In the genomic region with DNA sequence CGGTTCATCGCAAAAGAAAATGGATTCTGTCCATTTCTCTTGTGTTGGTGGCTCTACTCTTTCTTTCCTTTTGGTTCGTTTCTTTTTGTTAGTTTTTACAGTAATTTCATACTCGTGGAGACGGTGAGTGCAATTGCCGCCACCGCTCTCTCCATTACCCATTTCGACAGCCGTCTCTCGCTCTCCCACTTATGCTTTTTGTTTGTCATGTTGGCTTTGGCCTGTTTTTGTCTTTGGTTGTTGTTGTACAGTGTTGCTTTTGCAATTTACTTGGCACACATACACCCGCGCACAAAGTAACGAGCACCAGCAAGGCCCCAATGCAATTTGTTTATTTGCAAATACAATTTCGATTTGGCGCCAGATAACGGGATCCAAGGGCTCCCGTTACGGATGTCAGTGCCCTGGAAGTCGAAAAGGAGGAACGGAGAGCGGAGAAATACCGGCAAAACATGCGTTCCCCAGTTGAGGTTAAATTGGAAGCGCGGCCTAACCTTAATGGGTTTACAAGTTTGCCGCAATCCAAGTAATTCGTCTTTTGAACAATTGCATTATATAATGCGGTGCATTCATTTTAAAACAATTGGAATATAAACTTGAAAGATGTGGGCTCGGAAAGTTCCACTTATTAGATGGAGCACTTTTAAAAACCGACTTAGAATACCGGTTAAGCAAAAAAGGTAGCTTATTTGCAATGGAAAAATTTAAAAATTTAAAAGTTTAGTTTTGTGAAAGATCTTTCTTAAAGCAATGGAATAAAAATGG, we compare ENCODE assay signal across 4 fruit fly cellular contexts.
TF ChIP-seq lines count a peak whose summit lies in the region.

No protein-coding gene starts in this region.

TF ChIP-seq in whole organism, adult, 20 proteins besides CTCF, POLR2A, EP300 and RAD21 (continued from another document):
- TF ChIP-seq pad (GFP tag; optimal IDR thresholded peaks at IDR 0.05; lab: Kevin White, UChicago) (peak; percentile 81), CG7101 (tag; optimal IDR thresholded peaks at IDR 0.05; lab: Kevin White, UChicago) (no peak), CG12768 (GFP tag; optimal IDR thresholded peaks at IDR 0.05; lab: Kevin White, UChicago) (no peak), CG5204 (GFP tag; optimal IDR thresholded peaks at IDR 0.05; lab: Kevin White, UChicago) (no peak)
TF ChIP-seq in whole organism, adult: peak in this region for 7.

TF ChIP-seq in whole organism, embryonic, 481 proteins besides CTCF, POLR2A, EP300 and RAD21 (continued from another document and continues in another):
- TF ChIP-seq CG4360 (GFP tag; IDR thresholded peaks at IDR 0.05; lab: Robert Waterston, UW): peak; percentile 68
- TF ChIP-seq CG10431 (GFP tag; optimal IDR thresholded peaks at IDR 0.05; lab: Kevin White, UChicago): no peak
- no peak for TF ChIP-seq Kr (GFP tag; optimal IDR thresholded peaks at IDR 0.05; lab: Kevin White, UChicago)
- no peak for TF ChIP-seq jing (GFP tag; optimal IDR thresholded peaks at IDR 0.05; lab: Kevin White, UChicago)
- no peak for TF ChIP-seq ranshi (GFP tag; IDR thresholded peaks at IDR 0.05; lab: Robert Waterston, UW)
- TF ChIP-seq CG10209 (GFP tag; optimal IDR thresholded peaks at IDR 0.05; lab: Kevin White, UChicago): no peak
- TF ChIP-seq CG12236 (GFP tag; optimal IDR thresholded peaks at IDR 0.05; lab: Kevin White, UChicago): no peak
- TF ChIP-seq klu (GFP tag; IDR thresholded peaks at IDR 0.05; lab: Robert Waterston, UW): no peak
- TF ChIP-seq CG6689 (GFP tag; IDR thresholded peaks at IDR 0.05; lab: Robert Waterston, UW): no peak
- no peak for TF ChIP-seq vvl (GFP tag; IDR thresholded peaks at IDR 0.05; lab: Robert Waterston, UW)
- TF ChIP-seq Gug (GFP tag; IDR thresholded peaks at IDR 0.05; lab: Robert Waterston, UW): no peak
- TF ChIP-seq exex (tag; optimal IDR thresholded peaks at IDR 0.05; lab: Kevin White, UChicago): no peak
- peak; percentile 43 for TF ChIP-seq ATbp (GFP tag; optimal IDR thresholded peaks at IDR 0.05; lab: Kevin White, UChicago)
- TF ChIP-seq CG6254 (GFP tag; optimal IDR thresholded peaks at IDR 0.05; lab: Kevin White, UChicago): no peak
- no peak for TF ChIP-seq peb (GFP tag; IDR thresholded peaks at IDR 0.05; lab: Robert Waterston, UW)
- TF ChIP-seq CG6854 (GFP tag; optimal IDR thresholded peaks at IDR 0.05; lab: Kevin White, UChicago): no peak
- TF ChIP-seq CG17568 (GFP tag; optimal IDR thresholded peaks at IDR 0.05; lab: Kevin White, UChicago): no peak
- no peak for TF ChIP-seq Rx (GFP tag; IDR thresholded peaks at IDR 0.05; lab: Robert Waterston, UW)
- TF ChIP-seq slou (GFP tag; optimal IDR thresholded peaks at IDR 0.05; lab: Kevin White, UChicago): no peak
- TF ChIP-seq sob (GFP tag; IDR thresholded peaks at IDR 0.05; lab: Robert Waterston, UW): no peak
- TF ChIP-seq pnt (GFP tag; optimal IDR thresholded peaks at IDR 0.05; lab: Kevin White, UChicago): no peak
- TF ChIP-seq Drgx (GFP tag; IDR thresholded peaks at IDR 0.05; lab: Robert Waterston, UW): peak; percentile 72
- TF ChIP-seq NFAT (GFP tag; IDR thresholded peaks at IDR 0.05; lab: Robert Waterston, UW): no peak
- peak; percentile 84 for TF ChIP-seq bigmax (GFP tag; optimal IDR thresholded peaks at IDR 0.05; lab: Kevin White, UChicago)
- no peak for TF ChIP-seq GATAe (GFP tag; conservative IDR thresholded peaks at IDR 0.05; lab: Robert Waterston, UW)
- no peak for TF ChIP-seq Xbp1 (GFP tag; optimal IDR thresholded peaks at IDR 0.05; lab: Kevin White, UChicago)
- 0 out of 3 replicates have a peak, but pooled peaks have one; percentile 7 for TF ChIP-seq CG2199 (GFP tag; IDR thresholded peaks at IDR 0.05; lab: Robert Waterston, UW)
- TF ChIP-seq CG4854 (GFP tag; optimal IDR thresholded peaks at IDR 0.05; lab: Kevin White, UChicago): no peak
- TF ChIP-seq CG13287 (GFP tag; IDR thresholded peaks at IDR 0.05; lab: Robert Waterston, UW; ENCODE audit: partially characterized antibody): no peak
- no peak for TF ChIP-seq jigr1 (GFP tag; IDR thresholded peaks at IDR 0.05; lab: Robert Waterston, UW)
- TF ChIP-seq nom (GFP tag; optimal IDR thresholded peaks at IDR 0.05; lab: Kevin White, UChicago): peak; percentile 95
- TF ChIP-seq fu2 (GFP tag; optimal IDR thresholded peaks at IDR 0.05; lab: Kevin White, UChicago): no peak
- peak in 1 of 2 experiments; percentile 85 for TF ChIP-seq Pdp1 (GFP tag; optimal IDR thresholded peaks at IDR 0.05; lab: Kevin White, UChicago)
- TF ChIP-seq CG13296 (GFP tag; optimal IDR thresholded peaks at IDR 0.05; lab: Kevin White, UChicago): no peak
- TF ChIP-seq CG6175 (GFP tag; IDR thresholded peaks at IDR 0.05; lab: Robert Waterston, UW): no peak
- no peak for TF ChIP-seq Eip74EF (GFP tag; optimal IDR thresholded peaks at IDR 0.05; lab: Kevin White, UChicago)
- TF ChIP-seq tup (GFP tag; optimal IDR thresholded peaks at IDR 0.05; lab: Kevin White, UChicago): no peak
- TF ChIP-seq salm (tag; optimal IDR thresholded peaks at IDR 0.05; lab: Kevin White, UChicago): no peak
- no peak for TF ChIP-seq CG8089 (GFP tag; optimal IDR thresholded peaks at IDR 0.05; lab: Kevin White, UChicago)
- TF ChIP-seq chinmo (GFP tag; IDR thresholded peaks at IDR 0.05; lab: Robert Waterston, UW; ENCODE audit: partially characterized antibody): 0 out of 4 replicates have a peak, but pooled peaks have one; percentile 35
- no peak for TF ChIP-seq trh (GFP tag; optimal IDR thresholded peaks at IDR 0.05; lab: Kevin White, UChicago)

TF ChIP-seq in whole organism, prepupa, 60 proteins besides CTCF, POLR2A, EP300 and RAD21 (continued from another document):
- peak; percentile 54 for TF ChIP-seq net (GFP tag; optimal IDR thresholded peaks at IDR 0.05; lab: Kevin White, UChicago)
- no peak for TF ChIP-seq CG8632 (GFP tag; optimal IDR thresholded peaks at IDR 0.05; lab: Kevin White, UChicago)
- TF ChIP-seq Sox102F (GFP tag; optimal IDR thresholded peaks at IDR 0.05; lab: Kevin White, UChicago): no peak
- TF ChIP-seq CG16779 (tag; optimal IDR thresholded peaks at IDR 0.05; lab: Kevin White, UChicago): peak; percentile 93
- TF ChIP-seq Ets21C (GFP tag; optimal IDR thresholded peaks at IDR 0.05; lab: Kevin White, UChicago): no peak
- peak; percentile 53 for TF ChIP-seq vri (GFP tag; optimal IDR thresholded peaks at IDR 0.05; lab: Kevin White, UChicago)
- TF ChIP-seq cyc (GFP tag; optimal IDR thresholded peaks at IDR 0.05; lab: Kevin White, UChicago): no peak
- peak; percentile 56 for TF ChIP-seq CG32006 (GFP tag; optimal IDR thresholded peaks at IDR 0.05; lab: Kevin White, UChicago)
- peak; percentile 16 for TF ChIP-seq Sox14 (GFP tag; optimal IDR thresholded peaks at IDR 0.05; lab: Kevin White, UChicago)
- TF ChIP-seq esn (GFP tag; optimal IDR thresholded peaks at IDR 0.05; lab: Kevin White, UChicago): no peak
- TF ChIP-seq CG7368 (GFP tag; optimal IDR thresholded peaks at IDR 0.05; lab: Kevin White, UChicago): no peak
- no peak for TF ChIP-seq acj6 (GFP tag; optimal IDR thresholded peaks at IDR 0.05; lab: Kevin White, UChicago)
- no peak for TF ChIP-seq CG11902 (GFP tag; optimal IDR thresholded peaks at IDR 0.05; lab: Kevin White, UChicago)
- TF ChIP-seq CG6808 (GFP tag; optimal IDR thresholded peaks at IDR 0.05; lab: Kevin White, UChicago): peak; percentile 85
- TF ChIP-seq Smox (GFP tag; optimal IDR thresholded peaks at IDR 0.05; lab: Kevin White, UChicago): no peak
- TF ChIP-seq fd59A (GFP tag; optimal IDR thresholded peaks at IDR 0.05; lab: Kevin White, UChicago): peak; percentile 35
- TF ChIP-seq CG6854 (GFP tag; optimal IDR thresholded peaks at IDR 0.05; lab: Kevin White, UChicago): peak; percentile 44
- TF ChIP-seq CG34406 (GFP tag; optimal IDR thresholded peaks at IDR 0.05; lab: Kevin White, UChicago): peak; percentile 29
- TF ChIP-seq dac (GFP tag; optimal IDR thresholded peaks at IDR 0.05; lab: Kevin White, UChicago): peak; percentile 55
- peak; percentile 26 for TF ChIP-seq Eip78C (GFP tag; lab: Kevin White, UChicago)
- no peak for TF ChIP-seq Hr39 (GFP tag; optimal IDR thresholded peaks at IDR 0.05; lab: Kevin White, UChicago)
- peak; percentile 43 for TF ChIP-seq CG3032 (tag; optimal IDR thresholded peaks at IDR 0.05; lab: Kevin White, UChicago)
- TF ChIP-seq pdm3 (GFP tag; optimal IDR thresholded peaks at IDR 0.05; lab: Kevin White, UChicago): peak; percentile 12
- peak; percentile 87 for TF ChIP-seq CG15336 (GFP tag; IDR thresholded peaks at IDR 0.05; lab: Robert Waterston, UW)
- no peak for TF ChIP-seq lz (GFP tag; optimal IDR thresholded peaks at IDR 0.05; lab: Kevin White, UChicago)
- TF ChIP-seq CG31627 (GFP tag; optimal IDR thresholded peaks at IDR 0.05; lab: Kevin White, UChicago): no peak
- peak; percentile 1 for TF ChIP-seq CG6792 (GFP tag; optimal IDR thresholded peaks at IDR 0.05; lab: Kevin White, UChicago)
- no peak for TF ChIP-seq CG3919 (GFP tag; optimal IDR thresholded peaks at IDR 0.05; lab: Kevin White, UChicago)
- peak; percentile 90 for TF ChIP-seq CG8119 (GFP tag; IDR thresholded peaks at IDR 0.05; lab: Robert Waterston, UW)
- peak; percentile 1 for TF ChIP-seq CG8319 (GFP tag; optimal IDR thresholded peaks at IDR 0.05; lab: Kevin White, UChicago)
- TF ChIP-seq fd85E (GFP tag; optimal IDR thresholded peaks at IDR 0.05; lab: Kevin White, UChicago): no peak
- peak; percentile 77 for TF ChIP-seq spab (GFP tag; optimal IDR thresholded peaks at IDR 0.05; lab: Kevin White, UChicago)
- no peak for TF ChIP-seq Eip93F (GFP tag; optimal IDR thresholded peaks at IDR 0.05; lab: Kevin White, UChicago)
- peak; percentile 30 for TF ChIP-seq Eip75B (GFP tag; optimal IDR thresholded peaks at IDR 0.05; lab: Kevin White, UChicago)
- no peak for TF ChIP-seq Sox15 (GFP tag; optimal IDR thresholded peaks at IDR 0.05; lab: Kevin White, UChicago)
- TF ChIP-seq Ets96B (tag; optimal IDR thresholded peaks at IDR 0.05; lab: Kevin White, UChicago): peak; percentile 73
- no peak for TF ChIP-seq Hr38 (GFP tag; optimal IDR thresholded peaks at IDR 0.05; lab: Kevin White, UChicago)
- peak; percentile 84 for TF ChIP-seq CG9139 (GFP tag; optimal IDR thresholded peaks at IDR 0.05; lab: Kevin White, UChicago)
- TF ChIP-seq CG10631 (GFP tag; optimal IDR thresholded peaks at IDR 0.05; lab: Kevin White, UChicago): no peak
- TF ChIP-seq Gug (GFP tag; IDR thresholded peaks at IDR 0.05; lab: Robert Waterston, UW): no peak; the same call in 1 of the 2 replicates
- peak; percentile 64 for TF ChIP-seq CG1621 (tag; optimal IDR thresholded peaks at IDR 0.05; lab: Kevin White, UChicago)
- TF ChIP-seq CG11294 (GFP tag; IDR thresholded peaks at IDR 0.05; lab: Robert Waterston, UW): no peak; the same call in 1 of the 2 replicates
- peak; percentile 97 for TF ChIP-seq CG6276 (GFP tag; optimal IDR thresholded peaks at IDR 0.05; lab: Kevin White, UChicago)

TF ChIP-seq in whole organism, pupa, 21 proteins besides CTCF, POLR2A, EP300 and RAD21 (continued from another document):
- TF ChIP-seq D1 (tag; optimal IDR thresholded peaks at IDR 0.05; lab: Kevin White, UChicago) (peak; percentile 52), CG9948 (tag; optimal IDR thresholded peaks at IDR 0.05; lab: Kevin White, UChicago) (peak; percentile 35), Ets98B (GFP tag; IDR thresholded peaks at IDR 0.05; lab: Robert Waterston, UW) (peak; percentile 84), gl (tag; optimal IDR thresholded peaks at IDR 0.05; lab: Kevin White, UChicago) (peak; percentile 95)
